Fruit fly (Drosophila melanogaster) whole organism, embryonic: Measurements from ENCODE around the gene GstO3.

ENCODE experiments used
- Asciz ChIP-seq: fragments of 200-800 bp; sonication (Bioruptor generic); optimal IDR thresholded peaks from 2 replicates; lab custom pipeline; 2017; ENCODE audit warnings: missing biosample characterization, mild to moderate bottlenecking, missing genetic modification characterization, missing genetic modification reagents
- Bgb ChIP-seq: fragments of 200-800 bp; sonication (Bioruptor generic); IDR thresholded peaks from 2 replicates; pipeline ENCODE4 v1.3.6; 2022; ENCODE audit warnings: missing biosample characterization, missing genetic modification characterization; ENCODE audit not compliant: partially characterized antibody
- CG10366 ChIP-seq: fragments of 200-800 bp; sonication (Bioruptor generic); IDR thresholded peaks from 2 replicates; pipeline ENCODE4 v1.3.6; 2022; ENCODE audit warnings: missing biosample characterization, missing genetic modification characterization
- CG10431 ChIP-seq: fragments of 200-800 bp; sonication (Bioruptor generic); optimal IDR thresholded peaks from 3 replicates; lab custom pipeline; 2018; ENCODE audit warnings: missing biosample characterization, mild to moderate bottlenecking, missing genetic modification characterization
- CG11504 ChIP-seq: fragments of 200-800 bp; sonication (Bioruptor generic); optimal IDR thresholded peaks from 3 replicates; lab custom pipeline; 2019; ENCODE audit warnings: missing biosample characterization, mild to moderate bottlenecking, missing genetic modification characterization, moderate library complexity
- CG12299 ChIP-seq: fragments of 200-800 bp; sonication (Bioruptor generic); optimal IDR thresholded peaks from 2 replicates; lab custom pipeline; 2018; ENCODE audit warnings: missing biosample characterization, mild to moderate bottlenecking, missing genetic modification characterization
- CG13424 ChIP-seq: fragments of 200-800 bp; sonication (Bioruptor generic); optimal IDR thresholded peaks from 2 replicates; lab custom pipeline; 2019; ENCODE audit warnings: missing biosample characterization, mild to moderate bottlenecking, missing genetic modification characterization, moderate library complexity
- CG14667 ChIP-seq: fragments of 200-800 bp; sonication (Bioruptor generic); IDR thresholded peaks from 2 replicates; pipeline ENCODE4 v1.3.6; 2022; ENCODE audit warnings: missing biosample characterization, missing genetic modification characterization
- CG14965 ChIP-seq: fragments of 200-800 bp; sonication (Bioruptor generic); optimal IDR thresholded peaks from 2 replicates; lab custom pipeline; 2016; ENCODE audit warnings: missing biosample characterization, missing genetic modification characterization, borderline replicate concordance
- CG15073 ChIP-seq: fragments of 200-800 bp; sonication (Bioruptor generic); optimal IDR thresholded peaks from 2 replicates; lab custom pipeline; 2016; ENCODE audit warnings: missing biosample characterization, missing genetic modification characterization
- CG16815 ChIP-seq: fragments of 200-800 bp; sonication (Bioruptor generic); optimal IDR thresholded peaks from 3 replicates; lab custom pipeline; 2017; ENCODE audit warnings: missing biosample characterization, mild to moderate bottlenecking, missing genetic modification characterization
- CG2202 ChIP-seq: fragments of 200-800 bp; sonication (Bioruptor generic); optimal IDR thresholded peaks from 2 replicates; lab custom pipeline; 2018; ENCODE audit warnings: missing biosample characterization, mild to moderate bottlenecking, missing genetic modification characterization
- CG30431 ChIP-seq: fragments of 200-800 bp; sonication (Bioruptor generic); optimal IDR thresholded peaks from 2 replicates; lab custom pipeline; 2017; ENCODE audit warnings: missing biosample characterization, missing genetic modification characterization
- CG33213 ChIP-seq: fragments of 200-800 bp; sonication (Bioruptor generic); optimal IDR thresholded peaks from 3 replicates; lab custom pipeline; 2016; ENCODE audit warnings: missing biosample characterization, missing genetic modification characterization
- CG4617 ChIP-seq: fragments of 200-800 bp; sonication (Bioruptor generic); optimal IDR thresholded peaks from 3 replicates; lab custom pipeline; 2016; ENCODE audit warnings: missing biosample characterization, missing genetic modification characterization, borderline replicate concordance
- CG4854 ChIP-seq: fragments of 200-800 bp; sonication (Bioruptor generic); optimal IDR thresholded peaks from 2 replicates; lab custom pipeline; 2016; ENCODE audit warnings: missing biosample characterization, missing genetic modification characterization, inconsistent platforms
- CG5180 ChIP-seq: fragments of 200-800 bp; sonication (Bioruptor generic); optimal IDR thresholded peaks from 3 replicates; lab custom pipeline; 2017; ENCODE audit warnings: missing biosample characterization, missing genetic modification characterization, mild to moderate bottlenecking, moderate library complexity, missing genetic modification reagents
- CG6683 ChIP-seq: fragments of 200-800 bp; sonication (Bioruptor generic); optimal IDR thresholded peaks from 2 replicates; lab custom pipeline; 2017; ENCODE audit warnings: missing biosample characterization, mild to moderate bottlenecking, missing genetic modification characterization, missing genetic modification reagents
- CG6765 ChIP-seq: fragments of 200-800 bp; sonication (Bioruptor generic); optimal IDR thresholded peaks from 3 replicates; lab custom pipeline; 2017; ENCODE audit warnings: missing biosample characterization, mild to moderate bottlenecking, missing genetic modification characterization
- CG6813 ChIP-seq: fragments of 200-800 bp; sonication (Bioruptor generic); optimal IDR thresholded peaks from 2 replicates; lab custom pipeline; 2017; ENCODE audit warnings: missing biosample characterization, missing genetic modification characterization, mild to moderate bottlenecking, moderate library complexity, missing genetic modification reagents
- CG7963 ChIP-seq: fragments of 200-800 bp; sonication (Bioruptor generic); IDR thresholded peaks from 3 replicates; pipeline ENCODE4 v1.3.6; 2022; ENCODE audit warnings: missing biosample characterization, missing genetic modification characterization; ENCODE audit not compliant: partially characterized antibody
- CG8089 ChIP-seq: fragments of 200-800 bp; sonication (Bioruptor generic); optimal IDR thresholded peaks from 3 replicates; lab custom pipeline; 2016; ENCODE audit warnings: missing biosample characterization, missing genetic modification characterization
- CG8290 ChIP-seq, 3 experiments: fragments of 200-800 bp; sonication (Bioruptor generic); optimal IDR thresholded peaks; 2 replicates each; lab custom pipeline; 2016 to 2019; ENCODE audit warnings: missing biosample characterization in 3 of 3, missing genetic modification characterization in 3 of 3, mild to moderate bottlenecking in 2 of 3, moderate library complexity in 1 of 3
- CG8944 ChIP-seq: fragments of 200-800 bp; sonication (Bioruptor generic); optimal IDR thresholded peaks from 3 replicates; lab custom pipeline; 2016; ENCODE audit warnings: missing biosample characterization, missing genetic modification characterization
- CG9817 ChIP-seq: fragments of 200-800 bp; sonication (Bioruptor generic); optimal IDR thresholded peaks from 2 replicates; lab custom pipeline; 2018; ENCODE audit warnings: missing biosample characterization, mild to moderate bottlenecking, missing genetic modification characterization, moderate library complexity
- CHES-1-like ChIP-seq: fragments of 200-800 bp; sonication (Bioruptor generic); optimal IDR thresholded peaks from 2 replicates; lab custom pipeline; 2016; ENCODE audit warnings: missing biosample characterization, missing genetic modification characterization
- CoRest ChIP-seq: fragments of 200-800 bp; sonication (Bioruptor generic); optimal IDR thresholded peaks from 3 replicates; lab custom pipeline; 2018; ENCODE audit warnings: missing biosample characterization, mild to moderate bottlenecking, missing genetic modification characterization, moderate library complexity
- D ChIP-seq, 2 experiments: fragments of 200-800 bp in 1 of 2; fragments of >200 bp in 1 of 2; sonication (Bioruptor generic) in 1 of 2; optimal IDR thresholded peaks; 2 replicates in 1 of 2; 3 replicates in 1 of 2; lab custom pipeline; 2017; ENCODE audit warnings: mild to moderate bottlenecking in 1 of 2, missing biosample characterization in 1 of 2, missing genetic modification characterization in 1 of 2, missing genetic modification reagents in 1 of 2
- Dad ChIP-seq: fragments of 200-800 bp; sonication (Bioruptor generic); optimal IDR thresholded peaks from 3 replicates; lab custom pipeline; 2016; ENCODE audit warnings: missing biosample characterization, missing genetic modification characterization
- Dbx ChIP-seq: fragments of 200-800 bp; sonication (Bioruptor generic); IDR thresholded peaks from 3 replicates; pipeline ENCODE4 v1.3.6; 2022; ENCODE audit warnings: missing biosample characterization, missing genetic modification characterization
- Doc3 ChIP-seq: fragments of 200-800 bp; sonication (Bioruptor generic); IDR thresholded peaks from 3 replicates; pipeline ENCODE4 v1.3.6; 2022; ENCODE audit warnings: missing biosample characterization, missing genetic modification characterization; ENCODE audit not compliant: partially characterized antibody
- E2f2 ChIP-seq: fragments of 200-800 bp; sonication (Bioruptor generic); IDR thresholded peaks from 2 replicates; pipeline ENCODE4 v1.3.6; 2022; ENCODE audit warnings: missing biosample characterization, missing genetic modification characterization
- Hmx ChIP-seq: fragments of 200-800 bp; sonication (Bioruptor generic); optimal IDR thresholded peaks from 2 replicates; lab custom pipeline; 2016; ENCODE audit warnings: missing biosample characterization, missing genetic modification characterization
- Lhr ChIP-seq: fragments of 200-800 bp; sonication (Bioruptor generic); optimal IDR thresholded peaks from 3 replicates; lab custom pipeline; 2017; ENCODE audit warnings: mild to moderate bottlenecking, missing biosample characterization, missing genetic modification reagents, missing genetic modification characterization
- Ptx1 ChIP-seq: fragments of 200-800 bp; sonication (Bioruptor generic); IDR thresholded peaks from 2 replicates; pipeline ENCODE4 v1.3.6; 2022; ENCODE audit warnings: missing biosample characterization, missing genetic modification characterization
- Stat92E ChIP-seq, 3 experiments: fragments of >200 bp in 2 of 3; fragments of 200-800 bp in 1 of 3; sonication (Bioruptor generic) in 1 of 3; optimal IDR thresholded peaks; 2 replicates each; lab custom pipeline; 2017 to 2019; ENCODE audit warnings: missing biosample characterization in 3 of 3, missing genetic modification characterization in 3 of 3, mild to moderate bottlenecking in 1 of 3, moderate library complexity in 1 of 3
- al ChIP-seq: fragments of 200-800 bp; sonication (Bioruptor generic); IDR thresholded peaks from 2 replicates; pipeline ENCODE4 v1.3.6; 2022; ENCODE audit warnings: missing biosample characterization, missing genetic modification characterization
- ap ChIP-seq: fragments of 200-800 bp; sonication (Bioruptor generic); IDR thresholded peaks from 2 replicates; pipeline ENCODE4 v1.3.6; 2022; ENCODE audit warnings: missing biosample characterization, missing genetic modification characterization
- crc ChIP-seq: fragments of 200-800 bp; sonication (Bioruptor generic); optimal IDR thresholded peaks from 2 replicates; lab custom pipeline; 2016; ENCODE audit warnings: missing biosample characterization, missing genetic modification characterization
- danr ChIP-seq: fragments of 200-800 bp; sonication (Bioruptor generic); IDR thresholded peaks from 2 replicates; pipeline ENCODE4 v1.3.6; 2022; ENCODE audit warnings: missing biosample characterization, missing genetic modification characterization
- dysf ChIP-seq: fragments of 200-800 bp; sonication (Bioruptor generic); IDR thresholded peaks from 3 replicates; pipeline ENCODE4 v1.3.6; 2022; ENCODE audit warnings: missing biosample characterization, missing genetic modification characterization
- hkb ChIP-seq, 2 experiments: fragments of 200-800 bp in 1 of 2; fragments of >200 bp in 1 of 2; sonication (Bioruptor generic) in 1 of 2; IDR thresholded peaks in 1 of 2; optimal IDR thresholded peaks in 1 of 2; 2 replicates each; pipeline versions ENCODE4 v1.3.6 to Lab custom; 2017 to 2022; ENCODE audit warnings: missing biosample characterization in 1 of 2, missing genetic modification characterization in 1 of 2
- pros ChIP-seq: fragments of 200-800 bp; sonication (Bioruptor generic); optimal IDR thresholded peaks from 3 replicates; lab custom pipeline; 2019; ENCODE audit warnings: missing biosample characterization, mild to moderate bottlenecking, missing genetic modification characterization, moderate library complexity
- tna ChIP-seq: fragments of 200-800 bp; sonication (Bioruptor generic); IDR thresholded peaks from 2 replicates; pipeline ENCODE4 v1.3.6; 2022; ENCODE audit warnings: missing biosample characterization, missing genetic modification characterization; ENCODE audit not compliant: partially characterized antibody
- trem ChIP-seq: fragments of 200-800 bp; optimal IDR thresholded peaks from 3 replicates; lab custom pipeline; 2019; ENCODE audit warnings: missing biosample characterization, mild to moderate bottlenecking, missing genetic modification characterization, moderate library complexity
- tx ChIP-seq: fragments of 200-800 bp; sonication (Bioruptor generic); optimal IDR thresholded peaks from 2 replicates; lab custom pipeline; 2016; ENCODE audit warnings: missing biosample characterization, missing genetic modification characterization
- unpg ChIP-seq: fragments of 200-800 bp; sonication (Bioruptor generic); optimal IDR thresholded peaks from 3 replicates; lab custom pipeline; 2018; ENCODE audit warnings: missing biosample characterization, mild to moderate bottlenecking, missing genetic modification characterization, moderate library complexity
- z ChIP-seq: fragments of 200-800 bp; sonication (Bioruptor generic); IDR thresholded peaks from 3 replicates; pipeline ENCODE4 v1.3.6; 2022; ENCODE audit warnings: missing biosample characterization, missing genetic modification characterization
- zen ChIP-seq: fragments of 200-800 bp; sonication (Bioruptor generic); optimal IDR thresholded peaks from 3 replicates; lab custom pipeline; 2018; ENCODE audit warnings: missing biosample characterization, mild to moderate bottlenecking, missing genetic modification characterization, moderate library complexity

GstO3 gene

dm6 chr3L:8553125-8553524, 34.4 kb downstream of the GstO3 start (continued):
- TF ChIP-seq D (optimal IDR thresholded peaks at IDR 0.05; lab: Kevin White, UChicago) (no peak), D (GFP tag; optimal IDR thresholded peaks at IDR 0.05; lab: Kevin White, UChicago) (no peak), CG6765 (GFP tag; lab: Kevin White, UChicago) (no peak), CHES-1-like (GFP tag; lab: Kevin White, UChicago) (peak; percentile 4), Dbx (peak; percentile 44; the same call in 1 of the 3 replicates), CG9817 (no peak), trem (tag; lab: Kevin White, UChicago) (no peak), CG4854 (GFP tag; lab: Kevin White, UChicago) (no peak), Lhr (no peak), crc (no peak), Bgb (GFP tag; lab: Robert Waterston, UW) (no peak), Doc3 (no peak), E2f2 (no peak), Asciz (GFP tag; lab: Kevin White, UChicago) (no peak), CG16815 (GFP tag; lab: Kevin White, UChicago) (no peak), zen (tag; lab: Kevin White, UChicago) (no peak), CG8944 (GFP tag; lab: Kevin White, UChicago) (no peak), CG12299 (no peak), z (GFP tag; lab: Robert Waterston, UW) (0 out of 3 replicates have a peak, but pooled peaks have one; percentile 23), CG7963 (GFP tag; lab: Robert Waterston, UW) (no peak), CG33213 (GFP tag; lab: Kevin White, UChicago) (no peak), CG4617 (GFP tag; lab: Kevin White, UChicago) (no peak), CG10431 (GFP tag; lab: Kevin White, UChicago) (no peak), ap (GFP tag; lab: Robert Waterston, UW) (no peak), CG13424 (no peak), CG10366 (GFP tag; lab: Robert Waterston, UW) (no peak), dysf (GFP tag; lab: Robert Waterston, UW) (peak; percentile 50; the same call in 1 of the 3 replicates), tna (GFP tag; lab: Robert Waterston, UW) (no peak), CG8089 (GFP tag; lab: Kevin White, UChicago) (no peak), CG6813 (GFP tag; lab: Kevin White, UChicago) (no peak), CG15073 (GFP tag; lab: Kevin White, UChicago) (no peak), hkb (optimal IDR thresholded peaks at IDR 0.05; lab: Kevin White, UChicago) (no peak), hkb (GFP tag; IDR thresholded peaks at IDR 0.05; lab: Robert Waterston, UW) (no peak), tx (GFP tag; lab: Kevin White, UChicago) (no peak), Stat92E (GFP tag; optimal IDR thresholded peaks at IDR 0.05; lab: Kevin White, UChicago) (no peak), unpg (no peak), CG6683 (GFP tag; lab: Kevin White, UChicago) (no peak), Hmx (GFP tag; lab: Kevin White, UChicago) (no peak), CG14965 (GFP tag; lab: Kevin White, UChicago) (no peak), Dad (GFP tag; lab: Kevin White, UChicago) (no peak), CG30431 (no peak), CoRest (tag; lab: Kevin White, UChicago) (no peak), CG8290 (GFP tag; optimal IDR thresholded peaks at IDR 0.05; lab: Kevin White, UChicago) (no peak), CG8290 (tag; optimal IDR thresholded peaks at IDR 0.05; lab: Kevin White, UChicago) (peak in 1 of 2 experiments; percentile 42), Ptx1 (GFP tag; lab: Robert Waterston, UW) (no peak), danr (GFP tag; lab: Robert Waterston, UW) (no peak), CG14667 (no peak), pros (GFP tag; lab: Kevin White, UChicago) (no peak), al (GFP tag; lab: Robert Waterston, UW) (no peak), CG11504 (no peak), CG2202 (no peak), CG5180 (no peak)
